Worm (Caenorhabditis elegans): ENCODE results near the gene Y49A10A.2.

Y49A10A.2 gene

DNA sequence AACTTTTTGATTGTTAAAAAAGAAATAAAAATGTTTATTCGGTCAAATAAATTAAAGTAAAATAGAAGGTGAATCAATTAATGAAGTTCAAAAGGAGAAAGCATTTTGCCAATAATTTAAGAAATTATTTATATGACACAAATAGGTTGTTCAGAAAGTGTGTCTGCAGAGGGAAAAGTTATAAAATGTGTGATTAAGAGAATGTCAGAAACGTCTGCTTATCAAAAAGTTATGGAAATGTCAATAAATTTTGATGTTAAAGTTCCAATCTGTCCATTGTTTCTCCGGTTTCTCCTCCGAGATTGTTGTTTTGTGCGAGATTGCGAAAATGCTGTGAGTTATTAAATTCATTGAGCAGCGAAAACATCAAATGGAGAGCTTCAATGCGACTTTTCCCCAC, 7.2 kb upstream of the Y49A10A.2 start, which contains the start of gene rme-4:
TSS of gene rme-4 (minus strand) at position 168 of the 400 bp plus-strand sequence.
- no peak for TF ChIP-seq unc-62 (GFP tag; optimal IDR thresholded peaks at IDR 0.05)

DNA sequence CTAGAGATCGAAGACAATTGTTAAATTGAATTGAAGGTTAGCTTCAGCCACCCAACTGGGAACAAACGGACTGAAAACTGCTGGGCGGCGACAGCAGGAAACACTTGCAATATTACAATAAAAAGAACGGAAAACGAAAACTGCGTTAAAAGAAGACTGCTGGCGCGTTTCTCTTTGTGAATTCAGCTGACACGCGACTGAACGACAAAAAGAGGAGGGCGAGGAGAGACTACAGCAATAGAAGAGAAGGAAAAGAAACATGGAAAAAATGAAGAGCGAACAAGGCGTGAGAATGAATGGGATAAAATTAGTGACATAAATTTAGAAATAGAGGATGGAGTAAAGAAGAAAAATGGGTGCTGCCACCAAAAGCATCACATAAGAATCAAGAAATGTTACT, 5.2 kb upstream of the Y49A10A.2 start:
- no peak for TF ChIP-seq unc-62 (GFP tag; optimal IDR thresholded peaks at IDR 0.05)

DNA sequence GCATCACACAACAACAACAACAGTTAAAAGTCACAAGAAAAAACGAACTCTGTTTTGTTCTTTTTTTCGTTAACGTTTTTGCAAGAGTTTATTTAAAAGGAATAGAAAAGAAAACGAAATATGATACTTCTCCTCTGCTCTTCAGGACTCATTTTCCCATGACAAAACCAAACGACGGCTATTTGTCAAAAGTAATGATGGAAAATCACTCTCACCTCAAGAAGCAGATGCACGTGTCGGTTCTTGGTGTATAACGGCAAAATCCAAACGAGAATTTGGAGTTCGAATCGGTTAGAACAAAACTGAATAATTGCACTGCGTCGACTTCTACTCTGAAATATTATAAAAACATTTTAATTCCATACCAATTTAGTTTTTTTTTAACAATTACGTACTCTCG, 4.5 kb upstream of the Y49A10A.2 start:
- TF ChIP-seq unc-62 (GFP tag; optimal IDR thresholded peaks at IDR 0.05): no peak

ce11 chrX:10373581-10373980, 1.1 kb upstream of the Y49A10A.2 start:
- TF ChIP-seq unc-62 (GFP tag; optimal IDR thresholded peaks at IDR 0.05): no peak

DNA sequence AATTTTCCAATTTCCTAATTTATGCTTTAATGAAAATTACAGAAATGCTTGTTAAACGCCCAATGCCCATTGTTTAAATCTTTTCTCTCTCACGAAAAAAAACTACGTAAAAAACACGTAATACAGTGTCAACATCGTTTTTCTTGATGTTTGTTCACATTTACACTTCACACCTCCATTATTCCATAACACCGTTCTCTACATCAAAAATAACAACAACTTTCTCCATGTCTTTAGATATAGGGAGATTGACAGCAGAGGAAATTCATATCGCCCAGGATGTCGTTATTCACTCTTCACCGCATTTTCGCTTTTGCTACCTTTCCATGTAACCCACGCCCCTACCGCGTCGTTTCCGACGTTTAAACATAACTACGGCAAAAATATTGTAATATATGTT, 14.4 kb downstream of the Y49A10A.2 start, which contains the start of gene efhc-1:
TSS of gene efhc-1 (plus strand) at position 301 of the 400 bp plus-strand sequence.
- TF ChIP-seq unc-62 (GFP tag; optimal IDR thresholded peaks at IDR 0.05): no peak

ce11 chrX:10355650-10356049, 16.8 kb downstream of the Y49A10A.2 start, which contains the start of gene R07E3.7:
Gene R07E3.7 (minus strand): TSS chrX:10355750.
- no peak for TF ChIP-seq unc-62 (GFP tag; optimal IDR thresholded peaks at IDR 0.05)

ce11 chrX:10353857-10354256, 18.6 kb downstream of the Y49A10A.2 start:
- no peak for TF ChIP-seq unc-62 (GFP tag; optimal IDR thresholded peaks at IDR 0.05)

ce11 chrX:10350151-10350550, 22.3 kb downstream of the Y49A10A.2 start:
- TF ChIP-seq unc-62 (GFP tag; optimal IDR thresholded peaks at IDR 0.05): no peak

- no peak for TF ChIP-seq unc-62 (GFP tag; optimal IDR thresholded peaks at IDR 0.05)
Measured at ce11 chrX:10340986-10341385, 31.5 kb downstream of the Y49A10A.2 start, which contains the start of gene R07E3.1. Gene R07E3.1 (minus strand): TSS chrX:10341161.

DNA sequence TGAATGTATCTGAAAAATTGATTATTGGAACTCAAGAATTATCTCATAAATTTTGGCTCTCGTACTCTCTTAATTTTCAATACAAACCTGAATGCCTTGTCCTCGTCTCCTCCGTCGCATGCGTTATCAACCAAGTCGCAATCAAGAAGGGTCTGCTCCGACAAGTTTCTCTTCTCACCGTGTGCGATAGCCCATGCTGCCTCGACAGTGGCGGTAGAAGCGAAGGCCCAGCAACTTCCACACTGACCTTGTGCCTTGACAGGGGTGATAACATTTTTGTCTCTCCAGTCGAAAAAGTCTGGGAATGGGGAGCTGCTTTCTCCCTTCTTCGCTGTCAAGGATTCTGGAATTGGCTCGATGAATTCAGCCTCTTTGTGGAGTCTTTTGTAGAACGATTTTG, 32.4 kb downstream of the Y49A10A.2 start:
- TF ChIP-seq unc-62 (GFP tag; optimal IDR thresholded peaks at IDR 0.05): no peak

DNA sequence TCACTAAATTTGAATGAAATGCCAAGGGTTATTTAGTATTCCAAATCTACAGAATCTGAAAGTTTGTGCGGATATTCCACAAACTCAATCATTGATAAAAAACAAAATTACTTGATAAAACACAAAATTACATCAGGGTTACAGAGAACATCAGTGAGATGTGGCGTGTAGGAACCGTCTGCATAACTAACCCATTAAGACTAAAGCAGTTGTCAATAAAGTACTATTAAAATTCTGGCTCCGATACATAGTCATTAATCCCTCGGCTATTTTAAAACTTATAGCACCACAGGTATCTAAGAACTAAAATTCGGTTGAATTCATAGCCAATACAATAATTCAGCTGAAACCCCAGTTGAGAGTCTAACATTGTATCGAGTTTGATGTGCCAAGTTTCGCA, 33.7 kb downstream of the Y49A10A.2 start:
- TF ChIP-seq unc-62 (GFP tag; optimal IDR thresholded peaks at IDR 0.05): no peak

DNA sequence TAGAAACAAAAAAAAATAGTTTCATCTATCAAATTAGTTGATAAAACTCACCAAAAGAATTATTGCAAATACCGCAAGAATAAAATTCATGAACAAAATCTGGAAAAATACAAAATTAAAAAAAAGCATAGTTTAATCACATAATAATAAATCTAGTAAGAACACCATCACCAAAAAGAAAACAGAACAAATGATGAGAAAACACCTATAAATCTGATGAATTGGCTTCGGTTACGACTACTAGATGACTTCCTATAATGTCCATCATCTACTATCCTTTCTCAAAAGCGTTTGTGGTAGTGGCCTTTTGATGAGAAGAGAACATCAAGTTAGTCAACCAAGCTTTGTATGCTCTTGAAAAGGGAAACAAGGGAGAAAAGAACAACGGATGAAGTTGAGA, 34.4 kb downstream of the Y49A10A.2 start, which contains the start of gene cut-5:
TSS of gene cut-5 (minus strand) at position 101 of the 400 bp plus-strand sequence.
- no peak for TF ChIP-seq unc-62 (GFP tag; optimal IDR thresholded peaks at IDR 0.05)

ce11 chrX:10336592-10336991, 35.9 kb downstream of the Y49A10A.2 start:
- TF ChIP-seq unc-62 (GFP tag; optimal IDR thresholded peaks at IDR 0.05): no peak

ce11 chrX:10336138-10336537, 36.3 kb downstream of the Y49A10A.2 start, which contains the start of gene idpa-3:
Gene idpa-3 (plus strand): TSS chrX:10336438.
- TF ChIP-seq unc-62 (GFP tag; optimal IDR thresholded peaks at IDR 0.05): no peak

DNA sequence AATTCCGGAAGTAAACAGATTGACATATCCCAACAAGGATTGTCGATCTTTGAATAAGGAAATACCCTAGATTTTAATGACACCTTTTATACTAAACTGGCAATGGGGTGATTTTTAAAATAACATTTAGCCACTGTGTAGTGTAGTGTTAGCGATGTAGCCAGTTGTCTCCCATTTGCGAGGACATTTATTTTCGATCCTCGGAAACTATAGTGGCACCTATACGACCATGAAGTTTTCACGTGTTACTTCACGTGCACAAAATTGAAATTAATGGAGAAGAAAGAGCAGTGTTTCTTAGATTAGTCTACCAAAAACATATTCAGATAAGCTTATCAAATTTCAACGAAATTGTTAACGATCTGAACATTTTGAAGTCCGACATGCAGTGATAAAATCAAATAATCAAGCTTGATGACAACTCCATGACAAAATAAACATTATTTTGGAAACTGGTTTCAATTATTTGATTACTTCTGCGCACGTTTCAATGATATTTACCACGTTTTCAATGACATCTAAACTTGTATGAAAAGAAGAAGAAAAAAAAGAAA, 39.1 kb downstream of the Y49A10A.2 start, which contains the start of gene R07E3.4:
TSS of gene R07E3.4 (minus strand) at position 51 of the 554 bp plus-strand sequence.
- no peak for TF ChIP-seq unc-62 (GFP tag; optimal IDR thresholded peaks at IDR 0.05)

ce11 chrX:10332035-10332614, 40.3 kb downstream of the Y49A10A.2 start:
- TF ChIP-seq unc-62 (GFP tag; optimal IDR thresholded peaks at IDR 0.05): no peak

ce11 chrX:10327323-10328022, 45.0 kb downstream of the Y49A10A.2 start, which contains the start of gene acl-5:
Gene acl-5 (minus strand): TSS chrX:10327456.
- no peak for TF ChIP-seq unc-62 (GFP tag; optimal IDR thresholded peaks at IDR 0.05)

All from whole organism, dauer.